Worm (Caenorhabditis elegans): ENCODE measurements around the gene ctps-1.

- no peak for TF ChIP-seq T22C8.4 (GFP tag; IDR thresholded peaks at IDR 0.05)
- no peak for TF ChIP-seq ref-1 (GFP tag; conservative IDR thresholded peaks at IDR 0.05)
- no peak for TF ChIP-seq flt-1 (GFP tag; IDR thresholded peaks at IDR 0.05)
- TF ChIP-seq klf-2 (GFP tag; conservative IDR thresholded peaks at IDR 0.05) = no peak
These were observed 20.6 kb downstream of the ctps-1 start, which contains the start of gene T20B3.1 for ce11 chrV:16815261-16815660.
